Fruit fly (Drosophila melanogaster) whole organism, embryonic: ENCODE data around the gene CG2147.
A peak's percentile ranks its signal among the peaks of the same experiment; 100 is the strongest.

Experiments used
- Atf6 ChIP-seq: fragments of 200-800 bp; sonication (Bioruptor generic); IDR thresholded peaks from 2 replicates; pipeline ENCODE4 v1.3.6; 2022; ENCODE audit warnings: missing biosample characterization, missing genetic modification characterization
- CG11723 ChIP-seq: fragments of 200-800 bp; sonication (Bioruptor generic); optimal IDR thresholded peaks from 2 replicates; lab custom pipeline; 2017; ENCODE audit warnings: missing biosample characterization, mild to moderate bottlenecking, missing genetic modification characterization
- CG14965 ChIP-seq: fragments of 200-800 bp; sonication (Bioruptor generic); optimal IDR thresholded peaks from 2 replicates; lab custom pipeline; 2016; ENCODE audit warnings: missing biosample characterization, missing genetic modification characterization, borderline replicate concordance
- CG15514 ChIP-seq: fragments of 200-800 bp; sonication (Bioruptor generic); optimal IDR thresholded peaks from 3 replicates; lab custom pipeline; 2017; ENCODE audit warnings: missing biosample characterization, missing genetic modification characterization, mild to moderate bottlenecking, moderate library complexity, missing genetic modification reagents
- CG16815 ChIP-seq: fragments of 200-800 bp; sonication (Bioruptor generic); optimal IDR thresholded peaks from 3 replicates; lab custom pipeline; 2017; ENCODE audit warnings: missing biosample characterization, mild to moderate bottlenecking, missing genetic modification characterization
- CG17802 ChIP-seq: fragments of 200-800 bp; sonication (Bioruptor generic); optimal IDR thresholded peaks from 2 replicates; lab custom pipeline; 2018; ENCODE audit warnings: missing biosample characterization, mild to moderate bottlenecking, missing genetic modification characterization, moderate library complexity
- CG18262 ChIP-seq: fragments of 200-800 bp; optimal IDR thresholded peaks from 3 replicates; lab custom pipeline; 2019; ENCODE audit warnings: missing biosample characterization, mild to moderate bottlenecking, missing genetic modification characterization, moderate library complexity
- CG18619 ChIP-seq: fragments of 200-800 bp; sonication (Bioruptor generic); optimal IDR thresholded peaks from 3 replicates; lab custom pipeline; 2017; ENCODE audit warnings: missing biosample characterization, mild to moderate bottlenecking, missing genetic modification characterization
- CG34224 ChIP-seq: fragments of 200-800 bp; sonication (Bioruptor generic); IDR thresholded peaks from 3 replicates; pipeline ENCODE4 v1.3.6; 2022; ENCODE audit warnings: missing biosample characterization, missing genetic modification characterization; ENCODE audit not compliant: partially characterized antibody
- CG3847 ChIP-seq: fragments of 200-800 bp; sonication (Bioruptor generic); IDR thresholded peaks from 2 replicates; pipeline ENCODE4 v1.3.6; 2022; ENCODE audit warnings: missing biosample characterization, missing genetic modification characterization
- CG4617 ChIP-seq: fragments of 200-800 bp; sonication (Bioruptor generic); optimal IDR thresholded peaks from 3 replicates; lab custom pipeline; 2016; ENCODE audit warnings: missing biosample characterization, missing genetic modification characterization, borderline replicate concordance
- CG5245 ChIP-seq: fragments of 200-800 bp; sonication (Bioruptor generic); optimal IDR thresholded peaks from 3 replicates; lab custom pipeline; 2016; ENCODE audit warnings: missing biosample characterization, missing genetic modification characterization
- CG6765 ChIP-seq: fragments of 200-800 bp; sonication (Bioruptor generic); optimal IDR thresholded peaks from 3 replicates; lab custom pipeline; 2017; ENCODE audit warnings: missing biosample characterization, mild to moderate bottlenecking, missing genetic modification characterization
- CG7556 ChIP-seq: fragments of 200-800 bp; sonication (Bioruptor generic); optimal IDR thresholded peaks from 2 replicates; lab custom pipeline; 2017; ENCODE audit warnings: missing biosample characterization, mild to moderate bottlenecking, missing genetic modification characterization
- Doc3 ChIP-seq: fragments of 200-800 bp; sonication (Bioruptor generic); IDR thresholded peaks from 3 replicates; pipeline ENCODE4 v1.3.6; 2022; ENCODE audit warnings: missing biosample characterization, missing genetic modification characterization; ENCODE audit not compliant: partially characterized antibody
- E2f2 ChIP-seq: fragments of 200-800 bp; sonication (Bioruptor generic); IDR thresholded peaks from 2 replicates; pipeline ENCODE4 v1.3.6; 2022; ENCODE audit warnings: missing biosample characterization, missing genetic modification characterization
- Ets65A ChIP-seq: fragments of 200-800 bp; sonication (Bioruptor generic); peaks from one replicate; lab custom pipeline; 2016; ENCODE audit warnings: missing biosample characterization, missing genetic modification characterization
- Hr51 ChIP-seq, 2 experiments: fragments of 200-800 bp; sonication (Bioruptor generic); optimal IDR thresholded peaks; 2 replicates in 1 of 2; 3 replicates in 1 of 2; lab custom pipeline; 2016 to 2018; ENCODE audit warnings: missing biosample characterization in 2 of 2, missing genetic modification characterization in 2 of 2, mild to moderate bottlenecking in 1 of 2, moderate library complexity in 1 of 2
- Jarid2 ChIP-seq: fragments of 200-800 bp; sonication (Bioruptor generic); optimal IDR thresholded peaks from 3 replicates; lab custom pipeline; 2017; ENCODE audit warnings: mild to moderate bottlenecking, missing biosample characterization, missing genetic modification reagents, missing genetic modification characterization
- MBD-R2 ChIP-seq: fragments of 200-800 bp; sonication (Bioruptor generic); IDR thresholded peaks from 2 replicates; pipeline ENCODE4 v1.3.6; 2022; ENCODE audit warnings: missing biosample characterization, missing genetic modification characterization
- Trl ChIP-seq, 3 experiments: fragments of >200 bp in 2 of 3; fragments of 200-800 bp in 1 of 3; sonication (Bioruptor generic) in 1 of 3; optimal IDR thresholded peaks; 2 replicates in 1 of 3; 3 replicates in 2 of 3; lab custom pipeline; 2016 to 2017; ENCODE audit warnings: missing biosample characterization in 1 of 3, missing genetic modification characterization in 1 of 3
- YL-1 ChIP-seq: fragments of 200-800 bp; sonication (Bioruptor generic); optimal IDR thresholded peaks from 3 replicates; lab custom pipeline; 2017; ENCODE audit warnings: missing biosample characterization, mild to moderate bottlenecking, missing genetic modification characterization
- al ChIP-seq: fragments of 200-800 bp; sonication (Bioruptor generic); IDR thresholded peaks from 2 replicates; pipeline ENCODE4 v1.3.6; 2022; ENCODE audit warnings: missing biosample characterization, missing genetic modification characterization
- cad ChIP-seq: fragments of >200 bp; optimal IDR thresholded peaks from 2 replicates; lab custom pipeline; 2017; ENCODE audit warnings: missing biosample characterization, missing genetic modification characterization
- crp ChIP-seq, 2 experiments: fragments of 200-800 bp; sonication (Bioruptor generic); optimal IDR thresholded peaks; 2 replicates in 1 of 2; 3 replicates in 1 of 2; lab custom pipeline; 2017; ENCODE audit warnings: missing biosample characterization in 2 of 2, missing genetic modification characterization in 2 of 2, mild to moderate bottlenecking in 1 of 2, moderate library complexity in 1 of 2
- dm ChIP-seq: fragments of 200-800 bp; sonication (Bioruptor generic); optimal IDR thresholded peaks from 3 replicates; lab custom pipeline; 2016; ENCODE audit warnings: missing biosample characterization, missing genetic modification characterization
- dysf ChIP-seq: fragments of 200-800 bp; sonication (Bioruptor generic); IDR thresholded peaks from 3 replicates; pipeline ENCODE4 v1.3.6; 2022; ENCODE audit warnings: missing biosample characterization, missing genetic modification characterization
- emc ChIP-seq: fragments of 200-800 bp; sonication (Bioruptor generic); optimal IDR thresholded peaks from 2 replicates; lab custom pipeline; 2016; ENCODE audit warnings: missing biosample characterization, missing genetic modification characterization
- gfzf ChIP-seq: fragments of 200-800 bp; sonication (Bioruptor generic); optimal IDR thresholded peaks from 2 replicates; lab custom pipeline; 2016; ENCODE audit warnings: missing biosample characterization, mild to moderate bottlenecking, missing genetic modification characterization, moderate library complexity
- gro ChIP-seq: fragments of 200-800 bp; sonication (Bioruptor generic); optimal IDR thresholded peaks from 2 replicates; lab custom pipeline; 2016; ENCODE audit warnings: missing biosample characterization, missing genetic modification characterization
- ham ChIP-seq: fragments of 200-800 bp; sonication (Bioruptor generic); IDR thresholded peaks from 2 replicates; pipeline ENCODE4 v1.3.6; 2022; ENCODE audit warnings: missing biosample characterization, missing genetic modification characterization
- inv ChIP-seq: fragments of 200-800 bp; sonication (Bioruptor generic); IDR thresholded peaks from 2 replicates; pipeline ENCODE4 v1.3.6; 2022; ENCODE audit warnings: missing biosample characterization, missing genetic modification characterization; ENCODE audit not compliant: partially characterized antibody
- jigr1 ChIP-seq: fragments of 200-800 bp; sonication (Bioruptor generic); IDR thresholded peaks from 3 replicates; pipeline ENCODE4 v1.3.6; 2022; ENCODE audit warnings: missing biosample characterization, missing genetic modification characterization
- lilli ChIP-seq: fragments of 200-800 bp; sonication (Bioruptor generic); optimal IDR thresholded peaks from 3 replicates; lab custom pipeline; 2016; ENCODE audit warnings: missing biosample characterization, missing genetic modification characterization
- lmd ChIP-seq: fragments of 200-800 bp; sonication (Bioruptor generic); IDR thresholded peaks from 2 replicates; pipeline ENCODE4 v1.3.6; 2022; ENCODE audit warnings: missing biosample characterization, missing genetic modification characterization
- luna ChIP-seq: fragments of 200-800 bp; sonication (Bioruptor generic); optimal IDR thresholded peaks from 2 replicates; lab custom pipeline; 2016; ENCODE audit warnings: missing biosample characterization, missing genetic modification characterization
- nmo ChIP-seq: fragments of 200-800 bp; sonication (Bioruptor generic); optimal IDR thresholded peaks from 2 replicates; lab custom pipeline; 2018; ENCODE audit warnings: missing biosample characterization, mild to moderate bottlenecking, missing genetic modification characterization, moderate library complexity
- onecut ChIP-seq: fragments of 200-800 bp; sonication (Bioruptor generic); IDR thresholded peaks from 2 replicates; pipeline ENCODE4 v1.3.6; 2022; ENCODE audit warnings: missing biosample characterization, missing genetic modification characterization
- ro ChIP-seq: fragments of 200-800 bp; sonication (Bioruptor generic); IDR thresholded peaks from 2 replicates; pipeline ENCODE4 v1.3.6; 2022; ENCODE audit warnings: missing biosample characterization, missing genetic modification characterization
- salm ChIP-seq: fragments of 200-800 bp; sonication (Bioruptor generic); optimal IDR thresholded peaks from 2 replicates; lab custom pipeline; 2018; ENCODE audit warnings: missing biosample characterization, mild to moderate bottlenecking, missing genetic modification characterization
- sens ChIP-seq: fragments of 200-800 bp; sonication (Bioruptor generic); peaks from one replicate; lab custom pipeline; 2016; ENCODE audit warnings: missing biosample characterization, missing genetic modification characterization
- sim ChIP-seq: fragments of 200-800 bp; sonication (Bioruptor generic); IDR thresholded peaks from 2 replicates; pipeline ENCODE4 v1.3.6; 2022; ENCODE audit warnings: missing biosample characterization, missing genetic modification characterization
- tgo ChIP-seq: fragments of 200-800 bp; sonication (Bioruptor generic); IDR thresholded peaks from 3 replicates; pipeline ENCODE4 v1.3.6; 2022; ENCODE audit warnings: missing biosample characterization, missing genetic modification characterization
- wor ChIP-seq: fragments of 200-800 bp; sonication (Bioruptor generic); IDR thresholded peaks from 2 replicates; pipeline ENCODE4 v1.3.6; 2022; ENCODE audit warnings: missing biosample characterization, missing genetic modification characterization
- yki ChIP-seq: fragments of >200 bp; optimal IDR thresholded peaks from 3 replicates; lab custom pipeline; 2018

CG2147 gene

DNA sequence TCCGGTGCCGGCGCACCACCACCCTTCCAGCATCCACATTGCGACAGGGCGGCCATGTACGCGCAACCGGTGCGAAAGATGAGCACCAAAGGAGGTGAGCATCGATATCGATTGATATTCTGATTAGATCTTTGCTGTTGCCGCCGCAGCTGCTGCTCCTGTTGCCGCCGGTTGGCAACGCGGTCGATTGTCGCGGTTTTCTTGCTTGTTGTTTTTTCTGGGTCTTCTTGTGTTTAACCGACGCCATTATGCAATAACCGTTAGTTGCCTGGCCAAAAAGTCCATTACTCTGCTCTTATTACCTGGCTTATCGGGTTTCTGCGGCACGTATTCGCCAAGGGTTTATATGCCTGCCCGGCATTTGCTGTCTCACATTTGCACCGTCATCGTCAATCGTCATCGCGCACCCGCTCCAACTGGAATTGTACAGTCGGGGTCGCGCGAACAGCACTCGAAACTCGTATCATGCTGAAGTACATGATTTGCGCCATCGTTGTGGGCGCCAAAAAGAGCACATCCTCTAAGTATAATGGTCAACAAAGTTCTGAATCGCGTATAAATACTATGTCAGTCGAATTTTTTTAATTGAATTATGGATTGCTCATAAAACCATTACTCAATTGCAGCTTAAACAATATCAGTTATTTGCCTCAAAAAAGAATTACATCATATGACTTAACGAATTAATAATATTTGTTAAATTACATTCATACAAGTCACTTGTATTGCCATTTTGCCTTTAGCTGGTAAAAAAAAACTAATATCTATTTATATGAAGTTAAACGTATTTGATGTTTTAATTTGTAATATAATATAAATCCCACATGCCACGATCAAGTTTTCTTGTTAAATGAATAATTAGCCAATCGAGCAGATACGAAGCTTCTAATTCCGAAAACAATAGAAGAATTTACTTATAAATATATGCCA lies 3.7 kb downstream of the CG2147 start, which contains the start of gene sni (continued):
- TF ChIP-seq Ets65A (GFP tag; lab: Kevin White, UChicago) = peak; percentile 81
- 0 out of 2 replicates have a peak, but pooled peaks have one; percentile 36 for TF ChIP-seq Atf6 (GFP tag; lab: Robert Waterston, UW)
- peak in 1 of 2 experiments; percentile 37 for TF ChIP-seq Hr51 (GFP tag; optimal IDR thresholded peaks at IDR 0.05; lab: Kevin White, UChicago)
- peak; percentile 1 for TF ChIP-seq CG6765 (GFP tag; lab: Kevin White, UChicago)
- TF ChIP-seq gro (GFP tag; lab: Kevin White, UChicago) = no peak
- TF ChIP-seq dysf (GFP tag; lab: Robert Waterston, UW) = 0 out of 3 replicates have a peak, but pooled peaks have one; percentile 14
- TF ChIP-seq salm = no peak
- peak; percentile 23 for TF ChIP-seq nmo
- no peak for TF ChIP-seq emc
- TF ChIP-seq lilli = peak; percentile 31
- 0 out of 2 replicates have a peak, but pooled peaks have one; percentile 25 for TF ChIP-seq MBD-R2 (GFP tag; lab: Robert Waterston, UW)
- peak; percentile 66 for TF ChIP-seq sens (GFP tag; lab: Kevin White, UChicago)
- TF ChIP-seq dm (GFP tag; lab: Kevin White, UChicago) = no peak
- no peak for TF ChIP-seq CG14965
- peak; percentile 14; the same call in 1 of the 3 replicates for TF ChIP-seq CG34224 (GFP tag; lab: Robert Waterston, UW)
- no peak for TF ChIP-seq CG17802 (tag; lab: Kevin White, UChicago)
- TF ChIP-seq cad (GFP tag; lab: Kevin White, UChicago) = no peak
- no peak for TF ChIP-seq CG5245 (GFP tag; lab: Kevin White, UChicago)
- no peak for TF ChIP-seq wor (GFP tag; lab: Robert Waterston, UW)
- peak; percentile 15; the same call in 1 of the 2 replicates for TF ChIP-seq lmd (GFP tag; lab: Robert Waterston, UW)
- peak; percentile 15 for TF ChIP-seq CG18262 (tag; lab: Kevin White, UChicago)
- TF ChIP-seq CG11723 (GFP tag; lab: Kevin White, UChicago) = no peak
- 0 out of 3 replicates have a peak, but pooled peaks have one; percentile 13 for TF ChIP-seq tgo (GFP tag; lab: Robert Waterston, UW)
- TF ChIP-seq, all 482 proteins: peak for 81

DNA sequence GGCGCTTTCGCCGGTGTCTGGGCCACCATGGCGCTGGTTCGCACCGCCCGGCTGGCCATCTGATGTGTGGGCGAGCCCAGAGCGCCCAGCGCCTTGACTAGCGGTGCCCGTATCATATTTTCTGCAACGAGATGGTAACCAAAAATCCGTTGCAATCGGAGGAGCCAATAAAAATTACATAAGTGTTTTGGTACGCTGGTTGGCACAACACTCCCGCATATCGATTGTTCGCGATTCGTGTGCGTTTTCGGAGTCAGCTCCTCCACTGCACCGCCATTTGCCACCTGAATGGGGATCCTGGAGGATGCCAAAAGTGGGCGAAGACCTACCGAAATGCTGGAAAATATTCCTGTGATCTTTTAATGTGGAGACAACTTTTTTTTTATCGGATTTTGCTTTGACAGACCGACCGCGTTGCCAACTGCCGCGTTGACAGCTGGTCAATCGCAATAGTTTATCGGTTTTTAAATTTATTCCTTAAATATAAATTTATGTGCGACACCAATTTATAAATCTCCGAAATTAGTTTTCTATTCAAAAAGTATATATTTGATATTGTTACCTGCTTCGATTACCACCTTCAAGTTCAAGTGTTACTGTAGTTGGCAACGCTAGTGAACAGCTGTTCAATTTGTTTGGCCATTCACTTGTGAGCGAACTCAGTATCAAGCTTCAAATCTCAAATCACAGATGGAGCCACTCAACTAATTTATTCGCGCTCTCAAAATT lies 10.9 kb downstream of the CG2147 start, which contains the start of gene ND-75:
ND-75 (minus strand) TSS at position 420 of the 729 bp plus-strand sequence.
- TF ChIP-seq nmo (peak; percentile 9), jigr1 (GFP tag; lab: Robert Waterston, UW) (no peak), al (GFP tag; lab: Robert Waterston, UW) (no peak), CG15514 (GFP tag; lab: Kevin White, UChicago) (peak; percentile 38), CG7556 (GFP tag; lab: Kevin White, UChicago) (no peak), MBD-R2 (GFP tag; lab: Robert Waterston, UW) (peak; percentile 43; the same call in 1 of the 2 replicates), luna (GFP tag; lab: Kevin White, UChicago) (no peak), gfzf (GFP tag; lab: Kevin White, UChicago) (peak; percentile 13), CG3847 (GFP tag; lab: Robert Waterston, UW) (0 out of 2 replicates have a peak, but pooled peaks have one; percentile 12), onecut (GFP tag; lab: Robert Waterston, UW) (peak; percentile 45), yki (lab: Kevin White, UChicago) (no peak), dysf (GFP tag; lab: Robert Waterston, UW) (no peak), crp (GFP tag; optimal IDR thresholded peaks at IDR 0.05; lab: Kevin White, UChicago) (peak; percentile 55 to 93), ham (GFP tag; lab: Robert Waterston, UW) (no peak), CG18619 (GFP tag; lab: Kevin White, UChicago) (no peak), Trl (optimal IDR thresholded peaks at IDR 0.05; lab: Kevin White, UChicago) (no peak), Trl (GFP tag; optimal IDR thresholded peaks at IDR 0.05; lab: Kevin White, UChicago) (no peak), Jarid2 (GFP tag; lab: Kevin White, UChicago) (no peak), CG16815 (GFP tag; lab: Kevin White, UChicago) (no peak), E2f2 (GFP tag; lab: Robert Waterston, UW) (peak; percentile 72; the same call in 1 of the 2 replicates), inv (GFP tag; lab: Robert Waterston, UW) (no peak), sim (GFP tag; lab: Robert Waterston, UW) (no peak), ro (GFP tag; lab: Robert Waterston, UW) (no peak), CG5245 (GFP tag; lab: Kevin White, UChicago) (no peak), YL-1 (GFP tag; lab: Kevin White, UChicago) (peak; percentile 56), Doc3 (GFP tag; lab: Robert Waterston, UW) (no peak), CG4617 (GFP tag; lab: Kevin White, UChicago) (peak; percentile 49), sens (GFP tag; lab: Kevin White, UChicago) (no peak)
